Worm (Caenorhabditis elegans): ENCODE results near the gene dif-1.

ce11 chrIV:7552100-7552499 is 708 bp downstream of the dif-1 start:
- TF ChIP-seq sox-4 (tag; optimal IDR thresholded peaks at IDR 0.05) (no peak), mdl-1 (tag; optimal IDR thresholded peaks at IDR 0.05) (no peak), elt-3 (tag; optimal IDR thresholded peaks at IDR 0.05) (no peak), F16B12.6 (tag; optimal IDR thresholded peaks at IDR 0.05) (no peak), vab-15 (tag; optimal IDR thresholded peaks at IDR 0.05) (no peak), ama-1 (optimal IDR thresholded peaks at IDR 0.05) (no peak), nhr-90 (tag; optimal IDR thresholded peaks at IDR 0.05; ENCODE audit: poor library complexity) (no peak), mep-1 (tag; optimal IDR thresholded peaks at IDR 0.05) (no peak), fos-1 (tag; optimal IDR thresholded peaks at IDR 0.05) (no peak), C34B4.2 (tag; optimal IDR thresholded peaks at IDR 0.05) (no peak), nhr-28 (tag; optimal IDR thresholded peaks at IDR 0.05) (no peak)
